Comparison of ENCODE assay signal across 2 fruit fly cellular contexts in genomic region chr3R:10352844-10353243, dm6.
A peak's percentile ranks its signal among the peaks of the same experiment; 100 is the strongest.
TF ChIP-seq lines count a peak whose summit lies in the region.

No protein-coding gene starts in this region.

- TF ChIP-seq CTCF in whole organism, embryonic (GFP tag; optimal IDR thresholded peaks at IDR 0.05; lab: Kevin White, UChicago) = no peak

TF ChIP-seq in whole organism, embryonic, 481 proteins besides CTCF, POLR2A, EP300 and RAD21:
- TF ChIP-seq bigmax (GFP tag; optimal IDR thresholded peaks at IDR 0.05; lab: Kevin White, UChicago) (no peak), eve (GFP tag; optimal IDR thresholded peaks at IDR 0.05; lab: Kevin White, UChicago) (peak in 1 of 2 experiments; percentile 49), MBD-R2 (GFP tag; IDR thresholded peaks at IDR 0.05; lab: Robert Waterston, UW) (no peak), CG15479 (GFP tag; optimal IDR thresholded peaks at IDR 0.05; lab: Kevin White, UChicago) (peak; percentile 56), cad (GFP tag; optimal IDR thresholded peaks at IDR 0.05; lab: Kevin White, UChicago) (peak; percentile 99), twi (tag; optimal IDR thresholded peaks at IDR 0.05; lab: Kevin White, UChicago) (peak; percentile 27), zen (tag; optimal IDR thresholded peaks at IDR 0.05; lab: Kevin White, UChicago) (peak; percentile 97), tll (GFP tag; optimal IDR thresholded peaks at IDR 0.05; lab: Kevin White, UChicago) (peak in 1 of 2 experiments; percentile 93), CG7271 (tag; optimal IDR thresholded peaks at IDR 0.05; lab: Kevin White, UChicago) (peak; percentile 92), ftz-f1 (GFP tag; optimal IDR thresholded peaks at IDR 0.05; lab: Kevin White, UChicago) (no peak), Ptx1 (GFP tag; IDR thresholded peaks at IDR 0.05; lab: Robert Waterston, UW) (no peak), CG9876 (GFP tag; optimal IDR thresholded peaks at IDR 0.05; lab: Kevin White, UChicago) (no peak), Xbp1 (GFP tag; optimal IDR thresholded peaks at IDR 0.05; lab: Kevin White, UChicago) (no peak), CG10321 (GFP tag; IDR thresholded peaks at IDR 0.05; lab: Robert Waterston, UW) (no peak)

TF ChIP-seq in whole organism, wandering third instar larva, 38 proteins besides CTCF, POLR2A, EP300 and RAD21:
- no peak for TF ChIP-seq dl (GFP tag; optimal IDR thresholded peaks at IDR 0.05; lab: Kevin White, UChicago; ENCODE audit: insufficient read depth in 1 of 2, partially characterized antibody in 2 of 2)
- no peak for TF ChIP-seq dsf (GFP tag; optimal IDR thresholded peaks at IDR 0.05; lab: Kevin White, UChicago; ENCODE audit: borderline replicate concordance)
- peak; percentile 41 for TF ChIP-seq fru (GFP tag; optimal IDR thresholded peaks at IDR 0.05; lab: Kevin White, UChicago)
- TF ChIP-seq ey (GFP tag; optimal IDR thresholded peaks at IDR 0.05; lab: Kevin White, UChicago) = no peak
- peak; percentile 1 for TF ChIP-seq psq (GFP tag; optimal IDR thresholded peaks at IDR 0.05; lab: Kevin White, UChicago)
- TF ChIP-seq Sp1 (GFP tag; optimal IDR thresholded peaks at IDR 0.05; lab: Kevin White, UChicago) = no peak
- no peak for TF ChIP-seq br (GFP tag; optimal IDR thresholded peaks at IDR 0.05; lab: Kevin White, UChicago)
- TF ChIP-seq h (GFP tag; optimal IDR thresholded peaks at IDR 0.05; lab: Kevin White, UChicago) = no peak
- no peak for TF ChIP-seq Abd-B (GFP tag; optimal IDR thresholded peaks at IDR 0.05; lab: Kevin White, UChicago)
- no peak for TF ChIP-seq brk (GFP tag; optimal IDR thresholded peaks at IDR 0.05; lab: Kevin White, UChicago)
- TF ChIP-seq Hr78 (GFP tag; optimal IDR thresholded peaks at IDR 0.05; lab: Kevin White, UChicago) = no peak
- no peak for TF ChIP-seq woc (GFP tag; optimal IDR thresholded peaks at IDR 0.05; lab: Kevin White, UChicago)
- no peak for TF ChIP-seq rgr (GFP tag; optimal IDR thresholded peaks at IDR 0.05; lab: Kevin White, UChicago)
- no peak for TF ChIP-seq lola (GFP tag; optimal IDR thresholded peaks at IDR 0.05; lab: Kevin White, UChicago)

Comparison
In these comparisons a context has a peak if more than half of its experiments do, and no peak if none do; other contexts are left out.
1. Of the 10 proteins assayed by ChIP-seq in both whole organism, embryonic and whole organism, wandering third instar larva: peak only in whole organism, embryonic: none; only in whole organism, wandering third instar larva: fru and psq; in both: none; in neither: 8.